Fruit fly (Drosophila melanogaster): Measurements from ENCODE around the gene NijA.

Gene NijA

DNA sequence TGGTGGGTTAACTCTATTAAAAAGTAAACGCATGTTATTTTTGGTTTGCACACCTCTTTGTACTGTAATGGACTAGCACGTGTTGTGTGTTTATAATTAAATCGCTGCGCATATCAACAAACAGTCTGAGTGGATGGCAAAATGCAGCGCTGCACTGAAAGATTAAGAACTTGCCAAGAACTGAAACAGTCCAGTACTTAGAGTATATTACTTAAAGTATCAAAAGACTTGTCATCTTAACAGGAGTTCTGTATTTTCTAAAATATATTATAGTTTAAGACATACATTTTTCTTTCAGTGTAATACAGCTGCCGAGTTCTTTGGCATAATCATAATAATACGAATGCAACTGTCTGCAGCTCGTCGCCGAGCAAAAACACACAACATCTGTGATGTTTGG is 48.2 kb downstream of the NijA start (continued):
- TF ChIP-seq Oli (tag; optimal IDR thresholded peaks at IDR 0.05): peak; percentile 1
- no peak for TF ChIP-seq CG15073 (GFP tag; optimal IDR thresholded peaks at IDR 0.05)
- no peak for TF ChIP-seq CG15601 (tag; optimal IDR thresholded peaks at IDR 0.05)
- TF ChIP-seq Xrp1 (GFP tag; IDR thresholded peaks at IDR 0.05): peak; percentile 5; the same call in 1 of the 2 replicates
- TF ChIP-seq CG1603 (tag; optimal IDR thresholded peaks at IDR 0.05): peak; percentile 13
- no peak for TF ChIP-seq CG12104 (GFP tag; optimal IDR thresholded peaks at IDR 0.05)
- TF ChIP-seq CG17328 (GFP tag; IDR thresholded peaks at IDR 0.05): no peak
- no peak for TF ChIP-seq grn (GFP tag; optimal IDR thresholded peaks at IDR 0.05)
- peak; percentile 17 for TF ChIP-seq unpg (GFP tag; optimal IDR thresholded peaks at IDR 0.05)
- TF ChIP-seq CG15269 (tag; optimal IDR thresholded peaks at IDR 0.05): no peak
- TF ChIP-seq CG12219 (GFP tag; optimal IDR thresholded peaks at IDR 0.05): no peak
- no peak for TF ChIP-seq CG6791 (GFP tag; IDR thresholded peaks at IDR 0.05; ENCODE audit: partially characterized antibody)
- TF ChIP-seq tll (GFP tag; optimal IDR thresholded peaks at IDR 0.05): no peak
- no peak for TF ChIP-seq tap (tag; optimal IDR thresholded peaks at IDR 0.05)
- TF ChIP-seq sqz (GFP tag; optimal IDR thresholded peaks at IDR 0.05): no peak
- no peak for TF ChIP-seq bowl (GFP tag; IDR thresholded peaks at IDR 0.05)
- TF ChIP-seq amos (GFP tag; IDR thresholded peaks at IDR 0.05; ENCODE audit: partially characterized antibody): no peak
- peak; percentile 23 for TF ChIP-seq Sox102F (GFP tag; optimal IDR thresholded peaks at IDR 0.05)
- peak; percentile 36; the same call in 1 of the 2 replicates for TF ChIP-seq vvl (GFP tag; IDR thresholded peaks at IDR 0.05)
- TF ChIP-seq cas (GFP tag; IDR thresholded peaks at IDR 0.05): no peak
- 0 out of 3 replicates have a peak, but pooled peaks have one; percentile 52 for TF ChIP-seq ci (GFP tag; IDR thresholded peaks at IDR 0.05)
- no peak for TF ChIP-seq ase (GFP tag; IDR thresholded peaks at IDR 0.05)
- TF ChIP-seq B-H2 (GFP tag; optimal IDR thresholded peaks at IDR 0.05): no peak
- TF ChIP-seq CG10543 (GFP tag; optimal IDR thresholded peaks at IDR 0.05): no peak
- peak; percentile 9 for TF ChIP-seq Ssrp (tag; optimal IDR thresholded peaks at IDR 0.05)
- peak; percentile 61 for TF ChIP-seq Med (GFP tag)
- peak; percentile 62 for TF ChIP-seq Drgx (GFP tag; IDR thresholded peaks at IDR 0.05)
- peak; percentile 17 for TF ChIP-seq CG8388 (GFP tag; optimal IDR thresholded peaks at IDR 0.05)
- TF ChIP-seq Nf-YA (GFP tag; IDR thresholded peaks at IDR 0.05): 0 out of 2 replicates have a peak, but pooled peaks have one; percentile 24
- TF ChIP-seq CG32772 (GFP tag; IDR thresholded peaks at IDR 0.05): no peak
- no peak for TF ChIP-seq CG30020 (tag; optimal IDR thresholded peaks at IDR 0.05)
- peak; percentile 6 for TF ChIP-seq Xbp1 (GFP tag; optimal IDR thresholded peaks at IDR 0.05)
- no peak for TF ChIP-seq h (optimal IDR thresholded peaks at IDR 0.05)
- TF ChIP-seq CG4404 (GFP tag; IDR thresholded peaks at IDR 0.05): no peak
- TF ChIP-seq Hsf (GFP tag; optimal IDR thresholded peaks at IDR 0.05): no peak
- TF ChIP-seq Sox100B (GFP tag; optimal IDR thresholded peaks at IDR 0.05): no peak
- TF ChIP-seq CG10979 (tag; optimal IDR thresholded peaks at IDR 0.05): peak; percentile 9
- peak; percentile 35 for TF ChIP-seq gem (tag; optimal IDR thresholded peaks at IDR 0.05)
- 0 out of 2 replicates have a peak, but pooled peaks have one; percentile 23 for TF ChIP-seq ranshi (GFP tag; IDR thresholded peaks at IDR 0.05)
- TF ChIP-seq CG12744 (GFP tag; optimal IDR thresholded peaks at IDR 0.05): no peak
- no peak for TF ChIP-seq CG8359 (GFP tag; optimal IDR thresholded peaks at IDR 0.05; ENCODE audit: borderline replicate concordance)
- TF ChIP-seq zfh1 (GFP tag; IDR thresholded peaks at IDR 0.05): 0 out of 3 replicates have a peak, but pooled peaks have one; percentile 45
- TF ChIP-seq CG18619 (GFP tag; optimal IDR thresholded peaks at IDR 0.05): no peak
- TF ChIP-seq NC2β (GFP tag; optimal IDR thresholded peaks at IDR 0.05): no peak
- no peak for TF ChIP-seq CG7928 (GFP tag; optimal IDR thresholded peaks at IDR 0.05)
- TF ChIP-seq crc (GFP tag; optimal IDR thresholded peaks at IDR 0.05): no peak
- no peak for TF ChIP-seq repo (GFP tag; optimal IDR thresholded peaks at IDR 0.05)
- no peak for TF ChIP-seq Tbp (GFP tag; optimal IDR thresholded peaks at IDR 0.05)
- TF ChIP-seq Ets65A (GFP tag): peak; percentile 87
- TF ChIP-seq Opbp (GFP tag; IDR thresholded peaks at IDR 0.05; ENCODE audit: partially characterized antibody): no peak
- TF ChIP-seq chinmo (GFP tag; IDR thresholded peaks at IDR 0.05; ENCODE audit: partially characterized antibody): no peak
